Worm (Caenorhabditis elegans): Measurements from ENCODE around the gene F18C5.5.

Gene F18C5.5

DNA sequence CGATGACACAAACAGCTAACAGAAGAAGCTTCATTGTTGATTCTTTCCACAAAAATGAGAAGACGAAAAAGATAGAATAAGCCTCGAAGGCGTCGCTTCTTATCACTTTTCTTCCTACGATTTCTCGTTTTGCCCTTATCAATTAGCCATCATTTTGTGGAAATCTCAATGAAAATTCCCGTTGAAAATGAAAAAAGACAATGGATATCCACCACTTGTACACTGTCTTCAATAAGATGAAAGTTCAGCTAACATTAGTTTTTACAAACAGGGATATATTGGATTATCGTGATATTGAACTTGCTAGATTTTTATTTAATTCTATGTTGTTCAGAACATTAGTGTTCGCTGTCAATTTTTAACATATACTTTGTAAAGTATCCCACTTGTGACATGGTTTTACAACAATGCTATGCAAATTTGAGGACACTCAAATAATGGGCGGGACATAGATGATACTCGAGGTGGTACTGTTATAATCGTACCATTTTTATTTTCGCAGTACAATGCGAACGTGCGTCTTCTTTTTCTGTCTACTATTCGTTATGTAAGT lies at the start of gene F18C5.5, which contains the start of gene F18C5.9:
F18C5.5 (minus strand) TSS at position 101 of the 553 bp plus-strand sequence.
F18C5.9 (plus strand) TSS at position 503 of the 553 bp plus-strand sequence.
- no peak for TF ChIP-seq fos-1 (tag; optimal IDR thresholded peaks at IDR 0.05)
- no peak for TF ChIP-seq ztf-4 (tag; optimal IDR thresholded peaks at IDR 0.05)
- no peak for TF ChIP-seq nhr-77 (tag; optimal IDR thresholded peaks at IDR 0.05)
- no peak for TF ChIP-seq ceh-82 (tag; optimal IDR thresholded peaks at IDR 0.05)
- no peak for TF ChIP-seq nhr-237 (tag; optimal IDR thresholded peaks at IDR 0.05)
- no peak for TF ChIP-seq pqm-1 (tag; optimal IDR thresholded peaks at IDR 0.05)
- no peak for TF ChIP-seq ceh-9 (tag; optimal IDR thresholded peaks at IDR 0.05)
- no peak for TF ChIP-seq skn-1 (tag; optimal IDR thresholded peaks at IDR 0.05)
- TF ChIP-seq R02D3.7 (tag; optimal IDR thresholded peaks at IDR 0.05) = no peak

DNA sequence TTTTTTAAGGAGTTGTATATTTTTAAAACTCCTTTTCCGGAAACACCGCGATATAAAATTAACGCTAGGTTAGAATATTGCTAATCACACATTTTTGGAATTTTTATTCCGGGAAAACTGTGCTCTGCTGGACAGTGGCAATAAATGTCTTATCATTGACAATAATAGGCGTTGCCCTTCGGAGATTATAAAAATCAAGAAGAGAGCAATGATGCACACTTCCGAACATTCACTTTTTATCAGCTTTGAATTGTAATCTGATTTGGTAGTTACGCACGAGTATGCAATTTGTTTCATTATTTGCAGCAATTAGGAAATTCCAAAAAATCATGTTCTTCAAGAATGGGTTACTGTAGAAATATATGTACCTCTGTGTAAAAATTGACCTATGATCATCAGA lies 49.6 kb upstream of the F18C5.5 start:
- TF ChIP-seq nhr-77 (tag; optimal IDR thresholded peaks at IDR 0.05) = no peak
- peak; percentile 65 for TF ChIP-seq pqm-1 (tag; optimal IDR thresholded peaks at IDR 0.05)
- peak; percentile 79 for TF ChIP-seq jun-1 (tag; optimal IDR thresholded peaks at IDR 0.05)
- TF ChIP-seq elt-2 (tag; optimal IDR thresholded peaks at IDR 0.05) = peak; percentile 88

DNA sequence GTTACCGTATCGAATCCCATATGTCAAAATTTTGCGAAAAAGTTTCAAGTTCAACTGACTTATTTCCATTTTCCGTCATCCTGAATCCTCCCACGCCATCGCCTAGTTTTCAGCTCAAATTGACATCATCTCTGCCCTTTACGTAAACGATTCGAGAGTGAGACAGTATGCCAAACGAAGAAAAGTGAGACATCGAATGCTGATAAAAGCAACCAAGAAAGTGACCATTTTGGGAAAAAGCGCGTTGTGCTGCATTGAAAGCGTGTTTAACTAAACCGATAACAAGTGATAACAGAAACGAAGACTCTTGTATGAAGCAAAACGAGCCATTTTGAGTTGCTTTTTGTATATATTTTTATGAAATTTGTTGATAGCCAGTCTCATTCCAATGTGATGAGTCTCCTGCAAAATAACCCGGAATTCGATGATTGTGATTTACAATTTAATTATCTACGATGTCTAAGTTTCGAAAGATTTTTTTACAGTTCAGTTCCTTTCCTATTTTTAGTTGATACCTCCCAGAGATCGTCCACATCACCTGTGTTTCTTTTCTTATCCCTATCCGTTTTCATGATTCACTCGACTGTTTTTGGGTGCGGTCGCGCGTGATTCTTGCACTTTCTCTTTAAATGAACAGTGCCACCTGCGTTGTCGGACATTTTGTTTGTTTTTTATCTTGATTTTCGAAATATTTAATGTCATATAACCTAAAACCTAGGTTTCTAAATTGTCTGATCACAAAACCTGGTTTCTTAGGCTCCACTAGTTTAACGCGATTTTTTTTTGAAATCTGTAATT lies 48.9 kb upstream of the F18C5.5 start:
- TF ChIP-seq jun-1 (tag; optimal IDR thresholded peaks at IDR 0.05) (no peak), nhr-77 (tag; optimal IDR thresholded peaks at IDR 0.05) (no peak), pha-4 (tag; optimal IDR thresholded peaks at IDR 0.05) (peak; percentile 36), pqm-1 (tag; optimal IDR thresholded peaks at IDR 0.05) (peak; percentile 90), skn-1 (tag; optimal IDR thresholded peaks at IDR 0.05) (peak; percentile 50), elt-2 (tag; optimal IDR thresholded peaks at IDR 0.05) (peak; percentile 93), aly-2 (tag; optimal IDR thresholded peaks at IDR 0.05) (no peak), lsy-12 (tag; optimal IDR thresholded peaks at IDR 0.05) (no peak), fos-1 (tag; optimal IDR thresholded peaks at IDR 0.05) (no peak), snpc-4 (tag; optimal IDR thresholded peaks at IDR 0.05) (no peak), ceh-16 (tag; optimal IDR thresholded peaks at IDR 0.05) (no peak)

- no peak for TF ChIP-seq zag-1 (tag; optimal IDR thresholded peaks at IDR 0.05)
- no peak for TF ChIP-seq egl-5 (tag; optimal IDR thresholded peaks at IDR 0.05)
- TF ChIP-seq nhr-76 (tag; optimal IDR thresholded peaks at IDR 0.05) = no peak
- TF ChIP-seq skn-1 (tag; optimal IDR thresholded peaks at IDR 0.05) = no peak
- peak; percentile 72 for TF ChIP-seq elt-2 (tag; optimal IDR thresholded peaks at IDR 0.05)
- peak; percentile 23 for TF ChIP-seq pqm-1 (tag; optimal IDR thresholded peaks at IDR 0.05)
Observed at ce11 chrII:6614500-6614899, 48.0 kb upstream of the F18C5.5 start.

- TF ChIP-seq eor-1 (tag; optimal IDR thresholded peaks at IDR 0.05) = no peak
- TF ChIP-seq sea-2 (GFP tag; optimal IDR thresholded peaks at IDR 0.05) = no peak
- TF ChIP-seq ceh-82 (tag; optimal IDR thresholded peaks at IDR 0.05) = no peak
- TF ChIP-seq nfya-1 (tag; optimal IDR thresholded peaks at IDR 0.05; ENCODE audit: insufficient read depth) = no peak
- peak; percentile 30 for TF ChIP-seq mdl-1 (tag; optimal IDR thresholded peaks at IDR 0.05)
- no peak for TF ChIP-seq fkh-2 (tag; optimal IDR thresholded peaks at IDR 0.05)
- TF ChIP-seq pqm-1 (tag; optimal IDR thresholded peaks at IDR 0.05) = peak; percentile 67
- TF ChIP-seq nhr-25 (tag; optimal IDR thresholded peaks at IDR 0.05) = no peak
- peak; percentile 24 for TF ChIP-seq pha-4 (tag; optimal IDR thresholded peaks at IDR 0.05)
- TF ChIP-seq elt-2 (tag; optimal IDR thresholded peaks at IDR 0.05) = peak; percentile 84
- TF ChIP-seq fkh-10 (GFP tag; optimal IDR thresholded peaks at IDR 0.05) = no peak
Observed at ce11 chrII:6612544-6612943, 46.0 kb upstream of the F18C5.5 start.

DNA sequence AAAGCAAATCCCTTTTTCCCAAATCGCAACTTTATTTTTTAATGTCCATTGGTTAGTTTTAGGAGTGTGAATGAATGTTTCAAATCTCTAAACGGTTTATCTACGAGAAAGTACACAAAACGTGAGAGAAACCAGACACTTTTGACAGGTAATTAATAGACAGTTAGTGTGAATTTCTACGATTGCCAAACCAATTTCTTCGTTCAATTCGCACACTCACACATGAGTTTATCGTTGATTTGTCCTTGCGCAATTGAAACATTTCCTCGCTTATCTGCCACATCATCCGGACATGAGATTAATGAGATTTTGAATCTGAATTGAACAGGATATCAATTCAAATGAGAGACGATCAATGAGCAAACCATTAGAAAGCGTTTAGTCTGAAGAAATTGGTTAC lies 43.7 kb upstream of the F18C5.5 start:
- TF ChIP-seq nhr-23 (tag; optimal IDR thresholded peaks at IDR 0.05) = no peak
- TF ChIP-seq nhr-76 (tag; optimal IDR thresholded peaks at IDR 0.05) = no peak
- no peak for TF ChIP-seq R02D3.7 (tag; optimal IDR thresholded peaks at IDR 0.05)
- TF ChIP-seq egl-5 (tag; optimal IDR thresholded peaks at IDR 0.05) = no peak
- no peak for TF ChIP-seq ztf-11 (tag; optimal IDR thresholded peaks at IDR 0.05)
- TF ChIP-seq lin-15B (tag; optimal IDR thresholded peaks at IDR 0.05) = no peak
- TF ChIP-seq unc-39 (tag; optimal IDR thresholded peaks at IDR 0.05) = no peak
- no peak for TF ChIP-seq elt-1 (tag; optimal IDR thresholded peaks at IDR 0.05)
- TF ChIP-seq fkh-10 (GFP tag; optimal IDR thresholded peaks at IDR 0.05) = no peak
- no peak for TF ChIP-seq hmg-11 (tag; optimal IDR thresholded peaks at IDR 0.05)
- TF ChIP-seq nhr-77 (tag; optimal IDR thresholded peaks at IDR 0.05) = no peak
- TF ChIP-seq zag-1 (tag; optimal IDR thresholded peaks at IDR 0.05) = no peak
- TF ChIP-seq snpc-4 (tag; optimal IDR thresholded peaks at IDR 0.05) = no peak
- TF ChIP-seq nhr-237 (tag; optimal IDR thresholded peaks at IDR 0.05) = no peak
- no peak for TF ChIP-seq ceh-9 (tag; optimal IDR thresholded peaks at IDR 0.05)
- no peak for TF ChIP-seq ceh-82 (tag; optimal IDR thresholded peaks at IDR 0.05)
- no peak for TF ChIP-seq fkh-2 (tag; optimal IDR thresholded peaks at IDR 0.05)
- TF ChIP-seq elt-3 (tag; optimal IDR thresholded peaks at IDR 0.05) = no peak
- no peak for TF ChIP-seq skn-1 (tag; optimal IDR thresholded peaks at IDR 0.05)
